Fruit fly (Drosophila melanogaster) whole organism, adult: Measurements from ENCODE around the gene CG15147.

Source experiments
- CG11617 ChIP-seq: fragments of 200-800 bp; sonication (Bioruptor generic); optimal IDR thresholded peaks from 2 replicates; lab custom pipeline; 2017; ENCODE audit warnings: mild to moderate bottlenecking, missing biosample characterization, missing genetic modification reagents, missing genetic modification characterization
- CG12768 ChIP-seq: fragments of 200-800 bp; sonication (Bioruptor generic); optimal IDR thresholded peaks from 2 replicates; lab custom pipeline; 2017; ENCODE audit warnings: missing biosample characterization, missing genetic modification characterization, mild to moderate bottlenecking, moderate library complexity, missing genetic modification reagents
- CG1620 ChIP-seq: fragments of 200-800 bp; sonication (Bioruptor generic); optimal IDR thresholded peaks from 2 replicates; lab custom pipeline; 2016; ENCODE audit warnings: missing biosample characterization, missing genetic modification characterization
- CG33017 ChIP-seq: fragments of 200-800 bp; sonication (Bioruptor generic); optimal IDR thresholded peaks from 2 replicates; lab custom pipeline; 2018; ENCODE audit warnings: missing biosample characterization, mild to moderate bottlenecking, missing genetic modification characterization, moderate library complexity
- CG5204 ChIP-seq: fragments of 200-800 bp; sonication (Bioruptor generic); optimal IDR thresholded peaks from 2 replicates; lab custom pipeline; 2016; ENCODE audit warnings: missing biosample characterization, missing genetic modification characterization
- Crg-1 ChIP-seq: fragments of 200-800 bp; sonication (Bioruptor generic); optimal IDR thresholded peaks from 2 replicates; lab custom pipeline; 2016; ENCODE audit warnings: missing biosample characterization, missing genetic modification characterization
- Hr96 ChIP-seq: fragments of 200-800 bp; sonication (Bioruptor generic); optimal IDR thresholded peaks from 2 replicates; lab custom pipeline; 2016; ENCODE audit warnings: missing biosample characterization, missing genetic modification characterization
- Mnt ChIP-seq: fragments of 200-800 bp; sonication (Bioruptor generic); optimal IDR thresholded peaks from 2 replicates; lab custom pipeline; 2016; ENCODE audit warnings: missing biosample characterization, mild to moderate bottlenecking, missing genetic modification characterization
- bab1 ChIP-seq: fragments of 200-800 bp; sonication (Bioruptor generic); optimal IDR thresholded peaks from 3 replicates; lab custom pipeline; 2019; ENCODE audit warnings: missing biosample characterization, mild to moderate bottlenecking, missing genetic modification characterization, moderate library complexity
- cic ChIP-seq: fragments of 200-800 bp; sonication (Bioruptor generic); optimal IDR thresholded peaks from 2 replicates; lab custom pipeline; 2017; ENCODE audit warnings: missing biosample characterization, mild to moderate bottlenecking, missing genetic modification characterization, moderate library complexity
- kay ChIP-seq: fragments of 200-800 bp; sonication (Bioruptor generic); peaks from one replicate; lab custom pipeline; 2016; ENCODE audit warnings: missing biosample characterization, missing genetic modification characterization, borderline replicate concordance
- ovo ChIP-seq: fragments of 200-800 bp; sonication (Bioruptor generic); optimal IDR thresholded peaks from 2 replicates; lab custom pipeline; 2016; ENCODE audit warnings: missing biosample characterization, missing genetic modification characterization
- tj ChIP-seq: fragments of 200-800 bp; sonication (Bioruptor generic); optimal IDR thresholded peaks from 3 replicates; lab custom pipeline; 2017; ENCODE audit warnings: missing biosample characterization, mild to moderate bottlenecking, missing genetic modification characterization, moderate library complexity
- toe ChIP-seq: fragments of 200-800 bp; sonication (Bioruptor generic); optimal IDR thresholded peaks from 2 replicates; lab custom pipeline; 2016; ENCODE audit warnings: missing biosample characterization, missing genetic modification characterization

- TF ChIP-seq Mnt (GFP tag; lab: Kevin White, UChicago) (no peak), kay (GFP tag; lab: Kevin White, UChicago) (no peak), tj (GFP tag; lab: Kevin White, UChicago) (no peak), Crg-1 (GFP tag; lab: Kevin White, UChicago) (no peak), ovo (GFP tag; lab: Kevin White, UChicago) (no peak), bab1 (GFP tag; lab: Kevin White, UChicago) (no peak), CG5204 (no peak), cic (GFP tag; lab: Kevin White, UChicago) (no peak), Hr96 (GFP tag; lab: Kevin White, UChicago) (no peak), CG12768 (GFP tag; lab: Kevin White, UChicago) (no peak), CG33017 (tag; lab: Kevin White, UChicago) (no peak), CG11617 (GFP tag; lab: Kevin White, UChicago) (no peak), CG1620 (GFP tag; lab: Kevin White, UChicago) (no peak), toe (GFP tag; lab: Kevin White, UChicago) (no peak)
These were observed at the start of gene CG15147 for dm6 chr2L:17625992-17626391.
